Worm (Caenorhabditis elegans) whole organism, midembryonic: ENCODE results near the gene frm-7.
A peak's percentile ranks its signal among the peaks of the same experiment; 100 is the strongest.

Experiments
- T22C8.4 ChIP-seq: fragments of 200-800 bp; sonication (Bioruptor generic); IDR thresholded peaks from 2 replicates; pipeline ENCODE4 v1.3.6; 2022; ENCODE audit warnings: missing genetic modification characterization, missing compliant biosample characterization
- cog-1 ChIP-seq: sonication (generic microtip); optimal IDR thresholded peaks from 2 replicates; lab custom pipeline; 2016; ENCODE audit warnings: missing genetic modification characterization, missing compliant biosample characterization
- flt-1 ChIP-seq: fragments of 200-800 bp; sonication (Bioruptor generic); IDR thresholded peaks from 2 replicates; pipeline ENCODE4 v1.3.6; 2022; ENCODE audit warnings: missing genetic modification characterization, missing compliant biosample characterization
- klf-2 ChIP-seq: fragments of 200-800 bp; sonication (Bioruptor generic); conservative IDR thresholded peaks from 2 replicates; pipeline ENCODE4 v1.3.6; 2022; ENCODE audit warnings: missing genetic modification reagents, missing genetic modification characterization, missing compliant biosample characterization
- med-1 ChIP-seq: sonication (generic microtip); optimal IDR thresholded peaks from 2 replicates; lab custom pipeline; 2017; ENCODE audit warnings: missing genetic modification characterization, mild to moderate bottlenecking, missing compliant biosample characterization, antibody characterized with exemption, missing genetic modification reagents; ENCODE audit not compliant: insufficient read depth
- ref-1 ChIP-seq: fragments of 200-800 bp; sonication (Bioruptor generic); conservative IDR thresholded peaks from 2 replicates; pipeline ENCODE4 v1.3.6; 2022; ENCODE audit warnings: missing genetic modification reagents, missing genetic modification characterization, missing compliant biosample characterization
- tab-1 ChIP-seq: fragments of 200-800 bp; sonication (Bioruptor generic); IDR thresholded peaks from 2 replicates; pipeline ENCODE4 v1.3.6; 2022; ENCODE audit warnings: missing genetic modification characterization, missing compliant biosample characterization
- ztf-23 ChIP-seq: fragments of 200-800 bp; sonication (Bioruptor generic); IDR thresholded peaks from 2 replicates; pipeline ENCODE4 v1.3.6; 2022; ENCODE audit warnings: missing genetic modification reagents, missing genetic modification characterization, missing compliant biosample characterization
- ztf-29 ChIP-seq: fragments of 200-800 bp; sonication (Bioruptor generic); IDR thresholded peaks from 2 replicates; pipeline ENCODE4 v1.3.6; 2022; ENCODE audit warnings: missing genetic modification reagents, missing genetic modification characterization, missing compliant biosample characterization

The frm-7 gene

DNA sequence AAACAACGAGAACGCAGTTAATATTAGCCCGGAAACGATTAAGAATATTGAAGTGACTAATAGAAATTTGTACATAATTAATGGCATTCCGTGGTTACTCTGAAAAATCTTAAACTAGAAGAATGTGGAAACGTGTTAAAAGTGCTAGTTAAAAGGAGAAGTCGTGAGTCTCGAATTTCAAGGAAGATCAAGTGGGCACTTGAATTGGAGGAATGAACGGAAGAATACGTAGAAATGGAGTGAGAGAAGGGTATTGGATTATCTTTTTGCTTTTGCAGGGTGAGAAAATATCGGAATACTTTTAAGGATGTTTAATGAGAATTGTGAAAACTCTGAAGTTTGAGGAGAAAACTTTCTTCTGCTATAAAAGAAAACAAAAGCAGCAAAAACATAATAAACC lies 8.0 kb downstream of the frm-7 start, which contains the start of gene hpo-30:
Gene hpo-30 (minus strand): TSS at position 101 of the 400 bp plus-strand sequence.
- TF ChIP-seq ztf-29 (GFP tag; lab: Robert Waterston, UW) (no peak), T22C8.4 (no peak), flt-1 (no peak), cog-1 (no peak), klf-2 (GFP tag; lab: Robert Waterston, UW) (no peak), ztf-23 (GFP tag; lab: Robert Waterston, UW) (no peak), med-1 (no peak), tab-1 (GFP tag; lab: Robert Waterston, UW) (no peak), ref-1 (GFP tag; lab: Robert Waterston, UW) (no peak)

DNA sequence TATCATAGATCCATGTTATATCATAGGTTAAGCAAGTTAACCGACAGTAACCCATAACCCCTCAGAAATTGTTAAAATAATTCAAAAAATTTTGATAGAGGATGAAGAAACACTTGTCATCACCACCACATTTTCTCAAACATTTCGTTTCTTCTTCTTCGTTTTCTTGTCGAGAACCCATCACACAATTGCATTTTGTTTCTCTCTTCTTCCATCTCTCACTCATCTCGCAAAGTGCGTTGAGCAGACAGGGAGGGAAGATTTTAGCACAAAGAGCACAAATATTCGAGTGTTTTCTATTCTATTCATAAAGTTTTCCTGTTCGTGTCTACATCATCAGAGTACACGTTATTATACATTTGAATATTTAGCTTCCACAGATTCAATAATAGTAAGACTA lies 12.1 kb downstream of the frm-7 start:
- no peak for TF ChIP-seq cog-1
- TF ChIP-seq ref-1 (GFP tag; lab: Robert Waterston, UW) = no peak
- no peak for TF ChIP-seq ztf-23 (GFP tag; lab: Robert Waterston, UW)
- TF ChIP-seq T22C8.4 = no peak
- TF ChIP-seq ztf-29 (GFP tag; lab: Robert Waterston, UW) = no peak
- TF ChIP-seq flt-1 = no peak

DNA sequence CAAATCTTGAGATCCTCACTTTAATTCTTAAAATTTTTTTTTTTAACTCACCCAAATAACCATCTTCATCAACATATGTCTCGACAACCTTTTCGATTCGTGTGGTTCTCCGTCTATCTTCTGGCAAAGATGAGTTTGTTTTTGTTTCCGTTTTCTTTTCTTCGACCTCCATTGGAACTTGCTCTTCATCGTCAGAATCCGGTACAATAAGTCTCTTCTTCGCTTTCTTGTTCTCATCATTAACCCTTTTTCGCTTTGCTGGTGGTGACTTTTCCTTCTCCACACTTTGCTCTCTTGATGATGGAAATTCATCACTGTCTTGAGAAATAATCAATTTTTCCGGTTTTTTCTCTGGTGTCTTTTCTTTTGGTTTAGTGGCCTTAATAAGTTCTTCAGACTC lies 13.8 kb downstream of the frm-7 start:
- TF ChIP-seq med-1 = no peak

DNA sequence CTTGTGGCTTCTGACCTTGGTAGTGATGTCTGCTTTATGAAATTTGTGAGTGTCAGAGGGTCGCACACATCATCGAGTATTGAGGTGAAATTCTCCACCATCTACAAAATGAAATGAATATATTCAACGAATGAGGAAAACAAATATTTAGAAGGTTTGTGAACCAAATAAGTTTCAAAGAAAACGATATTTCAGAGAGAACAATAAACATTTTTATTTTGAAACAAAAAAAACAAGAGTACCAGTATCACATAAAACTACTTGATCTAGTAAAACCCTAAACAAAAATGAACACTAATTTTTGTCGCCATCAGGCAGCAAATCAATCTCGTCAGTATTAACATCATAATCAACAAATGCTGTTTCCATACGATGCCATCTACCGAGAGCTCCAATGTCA lies 14.8 kb downstream of the frm-7 start, which contains the start of gene R04F11.3:
Gene R04F11.3 (minus strand): TSS at position 101 of the 400 bp plus-strand sequence.
- TF ChIP-seq med-1 (no peak), ztf-23 (GFP tag; lab: Robert Waterston, UW) (no peak), klf-2 (GFP tag; lab: Robert Waterston, UW) (no peak), tab-1 (GFP tag; lab: Robert Waterston, UW) (no peak), cog-1 (no peak), ref-1 (GFP tag; lab: Robert Waterston, UW) (no peak), T22C8.4 (no peak), flt-1 (no peak), ztf-29 (GFP tag; lab: Robert Waterston, UW) (no peak)

DNA sequence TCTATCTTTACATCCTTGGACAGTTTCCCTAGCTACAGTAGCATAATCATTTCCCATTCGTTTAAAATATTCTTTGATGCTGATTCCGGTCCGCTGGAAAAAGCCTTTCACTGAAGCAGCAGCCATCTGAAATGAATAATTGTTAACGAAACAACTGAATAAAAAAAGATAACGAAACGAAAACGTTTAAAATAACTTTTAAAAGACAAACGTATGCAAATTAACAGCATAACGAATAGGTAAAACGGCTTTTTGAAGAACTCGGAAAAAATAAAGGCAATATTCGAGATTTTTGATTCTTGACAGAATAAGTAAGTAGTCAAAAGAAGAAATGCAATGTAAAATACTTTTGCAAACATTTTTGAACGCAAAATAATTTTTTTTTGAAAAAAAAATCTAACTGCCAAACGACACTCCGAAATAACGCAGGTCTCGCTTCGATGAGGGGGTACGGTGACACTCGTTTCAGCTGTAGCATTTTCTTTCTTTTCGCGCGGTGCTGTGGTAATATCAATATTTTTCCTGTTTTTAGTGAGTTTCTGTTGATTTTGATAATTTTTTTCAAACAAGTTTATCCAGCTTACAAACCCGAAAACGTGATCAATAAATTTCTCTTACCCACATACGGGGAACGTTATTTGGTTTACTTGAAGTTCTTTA lies 15.7 kb downstream of the frm-7 start, which contains the start of the genes R04F11.5 and R04F11.2:
Gene R04F11.5 (minus strand): TSS at position 126 of the 660 bp plus-strand sequence.
Gene R04F11.2 (plus strand): TSS at position 488 of the 660 bp plus-strand sequence.
- TF ChIP-seq cog-1 = peak; percentile 9
- TF ChIP-seq flt-1 = no peak

DNA sequence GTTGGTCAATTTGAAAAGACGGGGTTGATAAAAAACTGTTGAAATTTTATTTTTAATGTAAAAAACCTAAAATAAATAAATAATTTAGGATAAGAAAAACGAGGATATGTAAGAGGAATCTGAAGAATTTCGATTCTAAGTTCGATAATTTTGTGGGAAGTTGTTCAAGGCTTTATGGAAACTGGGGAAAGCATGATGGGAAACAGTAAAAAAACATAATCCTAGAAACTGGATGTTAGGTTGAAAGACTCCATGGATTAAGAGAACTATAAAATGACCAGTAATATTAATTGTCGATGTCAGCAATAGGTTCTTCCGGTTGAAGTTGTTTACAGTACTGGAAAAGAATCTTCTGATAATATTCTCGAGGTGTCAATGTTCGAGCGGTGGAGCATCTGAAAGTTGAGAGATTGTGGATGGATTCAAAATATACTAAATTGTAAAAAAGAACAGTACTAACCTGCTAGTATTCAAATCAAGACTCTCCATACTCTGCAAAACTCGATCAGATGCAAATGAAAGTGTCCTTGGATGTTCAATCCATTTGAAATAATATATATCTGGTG lies 18.1 kb downstream of the frm-7 start:
- no peak for TF ChIP-seq ztf-29 (GFP tag; lab: Robert Waterston, UW)
- no peak for TF ChIP-seq tab-1 (GFP tag; lab: Robert Waterston, UW)
- TF ChIP-seq klf-2 (GFP tag; lab: Robert Waterston, UW) = no peak

DNA sequence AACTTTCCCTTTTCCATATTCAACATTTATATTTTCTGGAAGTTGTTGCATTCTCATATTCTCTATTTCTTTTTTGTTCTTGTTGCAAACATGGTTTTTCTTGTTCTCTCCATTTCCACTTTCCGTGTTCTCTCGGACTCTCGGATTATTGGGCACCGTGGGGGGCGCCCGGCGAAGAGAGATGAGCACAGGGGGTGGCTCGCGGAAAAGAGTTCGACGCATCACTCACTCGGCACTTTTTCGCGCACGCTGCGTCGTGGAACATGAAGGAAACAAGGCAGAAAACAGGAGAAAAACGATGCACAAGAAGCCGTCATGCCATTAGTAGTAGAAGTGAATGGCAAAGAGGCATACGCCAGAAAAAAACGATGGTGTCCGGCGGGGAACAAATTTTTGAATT lies 24.4 kb downstream of the frm-7 start:
- no peak for TF ChIP-seq ztf-29 (GFP tag; lab: Robert Waterston, UW)
- TF ChIP-seq T22C8.4 = no peak
- TF ChIP-seq flt-1 = no peak
- TF ChIP-seq cog-1 = no peak
- no peak for TF ChIP-seq med-1
- TF ChIP-seq klf-2 (GFP tag; lab: Robert Waterston, UW) = no peak
- TF ChIP-seq ztf-23 (GFP tag; lab: Robert Waterston, UW) = no peak
- TF ChIP-seq tab-1 (GFP tag; lab: Robert Waterston, UW) = no peak
- no peak for TF ChIP-seq ref-1 (GFP tag; lab: Robert Waterston, UW)

DNA sequence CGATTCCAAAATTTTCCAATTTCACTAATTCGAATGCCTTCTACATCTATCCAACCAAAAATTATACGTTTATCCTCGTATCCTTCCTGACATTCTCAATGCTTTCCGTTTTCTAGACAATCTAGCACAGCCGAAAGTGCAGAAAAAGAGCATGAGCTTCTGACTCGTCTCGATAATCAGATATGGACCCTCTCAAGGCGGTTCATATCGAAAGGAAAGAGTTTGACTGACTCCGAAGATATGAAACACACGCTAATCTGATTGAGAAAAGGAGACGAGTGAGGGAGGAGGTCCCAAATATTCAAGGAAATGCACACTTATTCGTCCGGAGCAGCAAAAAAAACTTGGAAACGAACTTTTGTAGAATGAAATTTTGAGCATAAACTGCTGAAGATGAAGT lies 26.9 kb downstream of the frm-7 start:
- TF ChIP-seq ztf-29 (GFP tag; lab: Robert Waterston, UW) (no peak), tab-1 (GFP tag; lab: Robert Waterston, UW) (no peak)

DNA sequence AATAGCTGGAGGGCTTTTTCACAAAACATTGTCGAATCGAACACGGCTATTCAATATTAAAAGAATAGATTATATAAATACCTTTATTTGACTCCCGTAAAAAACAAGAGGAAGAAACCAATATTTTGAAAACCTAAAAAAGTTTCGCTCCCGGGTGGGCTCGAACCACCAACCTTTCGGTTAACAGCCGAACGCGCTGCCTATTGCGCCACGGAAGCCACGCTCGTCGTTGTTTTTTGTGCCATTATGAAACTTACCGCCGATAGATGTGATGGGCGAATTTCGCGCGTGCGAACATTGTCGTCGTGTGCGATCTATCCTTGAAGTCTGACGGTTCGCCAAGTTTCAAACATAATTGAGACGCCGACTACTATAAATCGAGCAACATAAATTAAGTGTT lies 29.5 kb downstream of the frm-7 start:
- no peak for TF ChIP-seq klf-2 (GFP tag; lab: Robert Waterston, UW)
- no peak for TF ChIP-seq T22C8.4
- peak; percentile 79 for TF ChIP-seq flt-1
- peak; percentile 46; the same call in 1 of the 2 replicates for TF ChIP-seq ref-1 (GFP tag; lab: Robert Waterston, UW)
- TF ChIP-seq ztf-23 (GFP tag; lab: Robert Waterston, UW) = peak; percentile 71
- TF ChIP-seq ztf-29 (GFP tag; lab: Robert Waterston, UW) = no peak
- no peak for TF ChIP-seq med-1
- TF ChIP-seq tab-1 (GFP tag; lab: Robert Waterston, UW) = peak; percentile 61; the same call in 1 of the 2 replicates
- no peak for TF ChIP-seq cog-1

DNA sequence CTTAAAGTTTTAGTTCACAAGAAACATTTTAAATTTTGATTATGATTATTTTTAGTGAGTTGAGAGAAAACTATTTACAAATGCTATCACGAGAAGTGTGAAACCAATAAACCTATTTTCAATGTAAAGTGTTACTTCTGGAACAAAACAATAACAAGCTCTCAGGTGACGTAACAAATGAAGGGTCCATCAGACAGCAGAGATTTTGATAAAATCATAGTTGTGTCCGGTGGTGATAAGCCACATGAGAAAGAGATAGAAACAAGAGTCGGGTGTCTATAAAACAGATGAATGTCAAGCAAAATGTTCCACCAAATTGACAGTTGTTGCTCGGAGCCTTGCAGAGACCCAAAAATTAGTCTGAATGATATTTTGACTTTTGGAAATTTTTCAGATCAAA lies 32.1 kb downstream of the frm-7 start:
- TF ChIP-seq tab-1 (GFP tag; lab: Robert Waterston, UW) = no peak
- no peak for TF ChIP-seq ref-1 (GFP tag; lab: Robert Waterston, UW)
- TF ChIP-seq cog-1 = no peak
- TF ChIP-seq klf-2 (GFP tag; lab: Robert Waterston, UW) = no peak
- TF ChIP-seq med-1 = no peak
- no peak for TF ChIP-seq flt-1
- no peak for TF ChIP-seq T22C8.4
- no peak for TF ChIP-seq ztf-23 (GFP tag; lab: Robert Waterston, UW)
- TF ChIP-seq ztf-29 (GFP tag; lab: Robert Waterston, UW) = no peak

DNA sequence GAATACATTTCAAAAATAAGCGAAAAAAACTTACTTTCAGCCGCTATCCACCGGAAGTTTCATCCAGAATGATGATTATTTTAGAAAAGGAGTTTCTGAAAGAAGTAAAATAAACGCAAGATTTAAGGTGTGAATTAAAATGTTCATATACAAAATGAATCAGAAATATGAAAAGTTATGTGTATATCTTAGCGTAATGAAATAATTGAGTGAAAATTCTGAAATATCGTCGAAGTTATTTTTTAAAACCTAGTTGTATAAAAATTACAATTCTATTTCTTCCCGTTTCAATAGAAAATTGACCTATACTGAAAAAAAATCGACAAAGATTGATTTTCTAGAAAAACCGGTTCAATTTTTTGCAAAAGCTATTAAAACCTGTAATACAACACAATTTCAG lies 35.6 kb downstream of the frm-7 start, which contains the start of gene twk-13:
Gene twk-13 (minus strand): TSS at position 101 of the 400 bp plus-strand sequence.
- TF ChIP-seq flt-1 (no peak), tab-1 (GFP tag; lab: Robert Waterston, UW) (no peak), ztf-29 (GFP tag; lab: Robert Waterston, UW) (no peak), T22C8.4 (no peak), ztf-23 (GFP tag; lab: Robert Waterston, UW) (no peak), cog-1 (no peak), med-1 (no peak), klf-2 (GFP tag; lab: Robert Waterston, UW) (no peak), ref-1 (GFP tag; lab: Robert Waterston, UW) (no peak)
